Worm (Caenorhabditis elegans): ENCODE results near the gene Y39A1A.22.

The Y39A1A.22 gene

DNA sequence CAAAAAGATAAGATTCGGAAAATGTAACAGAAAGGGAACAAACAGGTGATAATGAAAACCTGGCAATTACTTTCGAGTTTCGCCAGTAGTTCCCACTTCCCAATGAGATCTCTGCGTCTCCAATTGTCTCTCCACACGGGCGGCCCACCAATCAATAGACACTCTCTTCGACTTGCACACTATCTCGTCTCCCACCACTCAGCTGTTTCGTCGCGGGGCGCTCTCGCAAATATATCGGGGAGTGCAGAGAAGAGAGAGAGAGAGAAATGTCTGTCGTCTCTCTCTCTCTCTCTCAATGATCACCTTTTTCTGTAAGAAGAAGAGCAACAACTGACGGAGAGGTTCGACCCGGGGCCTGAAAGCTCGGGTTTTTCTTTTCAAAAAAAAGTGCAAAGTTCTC is 13.3 kb upstream of the Y39A1A.22 start (continued):
- no peak for TF ChIP-seq sptf-2 (GFP tag; optimal IDR thresholded peaks at IDR 0.05)
- TF ChIP-seq efl-1 (GFP tag; optimal IDR thresholded peaks at IDR 0.05), result peak; percentile 17
- TF ChIP-seq pha-4 (tag; optimal IDR thresholded peaks at IDR 0.05), result no peak
- peak; percentile 78 for TF ChIP-seq ekl-4 (GFP tag; IDR thresholded peaks at IDR 0.05)
- TF ChIP-seq lin-35 (GFP tag; optimal IDR thresholded peaks at IDR 0.05), result peak in 1 of 3 experiments; percentile 63
- TF ChIP-seq ztf-28 (GFP tag; IDR thresholded peaks at IDR 0.05), result no peak
- TF ChIP-seq dox-1 (GFP tag; IDR thresholded peaks at IDR 0.05), result peak; percentile 88
- 0 out of 2 replicates have a peak, but pooled peaks have one; percentile 19 for TF ChIP-seq Y56A3A.18 (GFP tag; IDR thresholded peaks at IDR 0.05)
- no peak for TF ChIP-seq aptf-3 (GFP tag; IDR thresholded peaks at IDR 0.05)
- no peak for TF ChIP-seq Y79H2A.3 (GFP tag; conservative IDR thresholded peaks at IDR 0.05)
- peak; percentile 79 for TF ChIP-seq lin-40 (tag; optimal IDR thresholded peaks at IDR 0.05)
- no peak for TF ChIP-seq unc-62 (GFP tag; optimal IDR thresholded peaks at IDR 0.05)
- TF ChIP-seq ztf-18 (tag; optimal IDR thresholded peaks at IDR 0.05), result peak; percentile 44
- no peak for TF ChIP-seq him-1 (tag; optimal IDR thresholded peaks at IDR 0.05)
- TF ChIP-seq lsl-1 (GFP tag; optimal IDR thresholded peaks at IDR 0.05), result peak; percentile 36
- peak; percentile 18 for TF ChIP-seq F52B5.7 (tag; optimal IDR thresholded peaks at IDR 0.05)
- no peak for TF ChIP-seq F39B2.1 (GFP tag; IDR thresholded peaks at IDR 0.05)
- TF ChIP-seq somi-1 (GFP tag; optimal IDR thresholded peaks at IDR 0.05), result peak; percentile 83
- no peak for TF ChIP-seq nhr-27 (tag; optimal IDR thresholded peaks at IDR 0.05)
- TF ChIP-seq tbp1 (GFP tag; optimal IDR thresholded peaks at IDR 0.05), result peak; percentile 58
- TF ChIP-seq Y67H2A.10 (GFP tag; conservative IDR thresholded peaks at IDR 0.05), result peak; percentile 61; the same call in 1 of the 2 replicates
- no peak for TF ChIP-seq bed-1 (GFP tag; IDR thresholded peaks at IDR 0.05)
- TF ChIP-seq rcor-1 (GFP tag; IDR thresholded peaks at IDR 0.05), result peak; percentile 68
- TF ChIP-seq egl-44 (GFP tag; IDR thresholded peaks at IDR 0.05), result peak; percentile 59; the same call in 1 of the 2 replicates
- TF ChIP-seq sea-2 (GFP tag; IDR thresholded peaks at IDR 0.05), result no peak
- TF ChIP-seq egl-18 (GFP tag; IDR thresholded peaks at IDR 0.05), result no peak
- TF ChIP-seq ets-4 (GFP tag; optimal IDR thresholded peaks at IDR 0.05), result peak; percentile 8
- no peak for TF ChIP-seq Y53F4B.3 (GFP tag; IDR thresholded peaks at IDR 0.05)
- TF ChIP-seq ZK185.1 (tag; optimal IDR thresholded peaks at IDR 0.05; ENCODE audit: poor library complexity, severe bottlenecking), result peak; percentile 42
- TF ChIP-seq nhr-90 (tag; optimal IDR thresholded peaks at IDR 0.05), result no peak
- TF ChIP-seq hsf-1 (GFP tag; IDR thresholded peaks at IDR 0.05), result 0 out of 2 replicates have a peak, but pooled peaks have one; percentile 7
- peak; percentile 72 for TF ChIP-seq mcd-1 (GFP tag; IDR thresholded peaks at IDR 0.05)
- no peak for TF ChIP-seq ceh-40 (GFP tag; IDR thresholded peaks at IDR 0.05)
- no peak for TF ChIP-seq sdz-38 (tag; optimal IDR thresholded peaks at IDR 0.05)
- no peak for TF ChIP-seq C17E4.6 (GFP tag; IDR thresholded peaks at IDR 0.05)
- TF ChIP-seq mel-28 (tag; optimal IDR thresholded peaks at IDR 0.05; ENCODE audit: borderline replicate concordance), result no peak
- no peak for TF ChIP-seq T07F8.4 (tag; optimal IDR thresholded peaks at IDR 0.05)
- peak; percentile 19 to 58 for TF ChIP-seq let-607 (tag; optimal IDR thresholded peaks at IDR 0.05)
- no peak for TF ChIP-seq cebp-2 (GFP tag; IDR thresholded peaks at IDR 0.05)
- no peak for TF ChIP-seq rec-8 (tag; optimal IDR thresholded peaks at IDR 0.05)
- TF ChIP-seq Y53G8AR.9 (GFP tag; conservative IDR thresholded peaks at IDR 0.05), result no peak
- TF ChIP-seq ceh-58 (GFP tag; IDR thresholded peaks at IDR 0.05), result no peak
- TF ChIP-seq ztf-26 (tag; optimal IDR thresholded peaks at IDR 0.05), result peak; percentile 59
- TF ChIP-seq mxl-1 (tag; optimal IDR thresholded peaks at IDR 0.05), result no peak
- peak; percentile 46 for TF ChIP-seq athp-1 (tag; optimal IDR thresholded peaks at IDR 0.05)
- TF ChIP-seq K11D2.4 (GFP tag; IDR thresholded peaks at IDR 0.05), result peak; percentile 71; the same call in 1 of the 2 replicates
- no peak for TF ChIP-seq ceh-91 (GFP tag; IDR thresholded peaks at IDR 0.05)
- TF ChIP-seq hlh-12 (tag; optimal IDR thresholded peaks at IDR 0.05), result no peak
- TF ChIP-seq pbrm-1 (GFP tag; IDR thresholded peaks at IDR 0.05), result peak; percentile 79
